Worm (Caenorhabditis elegans) whole organism, early embryonic: ENCODE data around the gene F53B3.6.
A peak's percentile ranks its signal among the peaks of the same experiment; 100 is the strongest.
"Not testable (repeated sequence)": the region's sequence is repeated elsewhere in the genome, so short reads cannot be mapped to it uniquely, and the experiment has no call there.

Source experiments
- B0310.2 ChIP-seq: sonication (generic microtip); optimal IDR thresholded peaks from 2 replicates; lab custom pipeline; 2016; ENCODE audit warnings: mild to moderate bottlenecking, missing genetic modification characterization, missing compliant biosample characterization
- F13C5.2 ChIP-seq: sonication (generic microtip); optimal IDR thresholded peaks from 2 replicates; lab custom pipeline; 2017; ENCODE audit warnings: mild to moderate bottlenecking, missing genetic modification characterization, inconsistent platforms, missing compliant biosample characterization
- aly-1 ChIP-seq: sonication (generic microtip); optimal IDR thresholded peaks from 2 replicates; lab custom pipeline; 2016; ENCODE audit warnings: missing genetic modification characterization, missing compliant biosample characterization
- ama-1 ChIP-seq: fragments of 150-350 bp; optimal IDR thresholded peaks from 2 replicates; lab custom pipeline; 2014
- ceh-13 ChIP-seq: fragments of 200-800 bp; sonication (Bioruptor generic); optimal IDR thresholded peaks from 2 replicates; lab custom pipeline; 2018; ENCODE audit warnings: mild to moderate bottlenecking, missing genetic modification characterization, missing compliant biosample characterization
- ceh-36 ChIP-seq: sonication (generic microtip); optimal IDR thresholded peaks from 2 replicates; lab custom pipeline; 2016; ENCODE audit warnings: missing genetic modification characterization, inconsistent platforms, missing compliant biosample characterization
- ets-7 ChIP-seq: sonication (generic microtip); optimal IDR thresholded peaks from 2 replicates; lab custom pipeline; 2016; ENCODE audit warnings: missing genotype, missing genetic modification characterization, missing compliant biosample characterization
- flt-1 ChIP-seq: fragments of 200-800 bp; sonication (Bioruptor generic); IDR thresholded peaks from 2 replicates; pipeline ENCODE4 v1.3.6; 2022; ENCODE audit warnings: missing genetic modification characterization, missing compliant biosample characterization
- hmbx-1 ChIP-seq: sonication (generic microtip); optimal IDR thresholded peaks from 2 replicates; lab custom pipeline; 2016; ENCODE audit warnings: mild to moderate bottlenecking, missing genetic modification characterization, missing compliant biosample characterization
- hmg-4 ChIP-seq: fragments of 200-800 bp; sonication (Bioruptor generic); optimal IDR thresholded peaks from 2 replicates; lab custom pipeline; 2018; ENCODE audit warnings: mild to moderate bottlenecking, missing genetic modification characterization, missing compliant biosample characterization
- hnd-1 ChIP-seq: sonication (generic microtip); optimal IDR thresholded peaks from 2 replicates; lab custom pipeline; 2016; ENCODE audit warnings: missing genetic modification characterization, missing compliant biosample characterization
- pes-1 ChIP-seq: fragments of 200-800 bp; sonication (Bioruptor generic); IDR thresholded peaks from 2 replicates; pipeline ENCODE4 v1.3.6; 2022; ENCODE audit warnings: missing genetic modification reagents, missing genetic modification characterization, missing compliant biosample characterization
- scrt-1 ChIP-seq: fragments of 200-800 bp; sonication (Bioruptor generic); IDR thresholded peaks from 2 replicates; pipeline ENCODE4 v1.3.6; 2022; ENCODE audit warnings: missing genetic modification characterization, missing compliant biosample characterization
- sea-1 ChIP-seq: fragments of 200-800 bp; sonication (Bioruptor generic); conservative IDR thresholded peaks from 2 replicates; pipeline ENCODE4 v1.3.6; 2022; ENCODE audit warnings: missing genetic modification characterization, missing compliant biosample characterization
- tbx-11 ChIP-seq: fragments of 200-800 bp; sonication (Bioruptor generic); IDR thresholded peaks from 2 replicates; pipeline ENCODE4 v1.3.6; 2022; ENCODE audit warnings: missing genetic modification characterization, missing compliant biosample characterization
- tbx-37 ChIP-seq: fragments of 200-800 bp; sonication (Bioruptor generic); conservative IDR thresholded peaks from 2 replicates; pipeline ENCODE4 v1.3.6; 2022; ENCODE audit warnings: missing genetic modification reagents, missing genetic modification characterization, missing compliant biosample characterization
- tra-4 ChIP-seq: sonication (generic microtip); optimal IDR thresholded peaks from 2 replicates; lab custom pipeline; 2017; ENCODE audit warnings: missing genetic modification characterization, missing compliant biosample characterization

The F53B3.6 gene

ce11 chrX:2894273-2894672 is 30.2 kb downstream of the F53B3.6 start, which contains the start of gene B0410.1:
B0410.1 (plus strand) TSS chrX:2894573.
- not testable (repeated sequence) for TF ChIP-seq tbx-11 (GFP tag; lab: Robert Waterston, UW); pes-1 (GFP tag; lab: Robert Waterston, UW); aly-1 (tag; lab: Kevin White, UChicago)

ce11 chrX:2895646-2896045 is 31.6 kb downstream of the F53B3.6 start:
- TF ChIP-seq hnd-1 (tag; lab: Kevin White, UChicago), result no peak
- TF ChIP-seq scrt-1, result no peak
- TF ChIP-seq flt-1, result no peak
- no peak for TF ChIP-seq ceh-13 (GFP tag; lab: Kevin White, UChicago)
- no peak for TF ChIP-seq F13C5.2 (tag; lab: Kevin White, UChicago)
- TF ChIP-seq tra-4, result no peak
- TF ChIP-seq ceh-36 (tag; lab: Kevin White, UChicago), result no peak
- TF ChIP-seq tbx-37 (GFP tag; lab: Robert Waterston, UW), result no peak
- TF ChIP-seq hmbx-1 (tag; lab: Kevin White, UChicago), result no peak
- TF ChIP-seq pes-1 (GFP tag; lab: Robert Waterston, UW), result no peak
- no peak for TF ChIP-seq tbx-11 (GFP tag; lab: Robert Waterston, UW)
- no peak for TF ChIP-seq B0310.2 (tag; lab: Kevin White, UChicago)
- TF ChIP-seq hmg-4 (GFP tag; lab: Kevin White, UChicago), result no peak

- TF ChIP-seq hnd-1 (tag; lab: Kevin White, UChicago) (no peak), tra-4 (no peak), hmbx-1 (tag; lab: Kevin White, UChicago) (no peak), ets-7 (tag; lab: Kevin White, UChicago) (no peak), ceh-36 (tag; lab: Kevin White, UChicago) (no peak), B0310.2 (tag; lab: Kevin White, UChicago) (no peak), sea-1 (GFP tag; lab: Robert Waterston, UW) (no peak), F13C5.2 (tag; lab: Kevin White, UChicago) (no peak), ama-1 (lab: Kevin White, UChicago) (no peak), aly-1 (tag; lab: Kevin White, UChicago) (no peak), pes-1 (GFP tag; lab: Robert Waterston, UW) (no peak), scrt-1 (no peak), flt-1 (no peak), tbx-11 (GFP tag; lab: Robert Waterston, UW) (no peak), hmg-4 (GFP tag; lab: Kevin White, UChicago) (no peak), tbx-37 (GFP tag; lab: Robert Waterston, UW) (no peak)
Observed at ce11 chrX:2898256-2898655, 34.2 kb downstream of the F53B3.6 start, which contains the start of gene F52B10.3. F52B10.3 (minus strand) TSS chrX:2898356.

ce11 chrX:2900897-2901496 is 37.0 kb downstream of the F53B3.6 start:
- TF ChIP-seq hmg-4 (GFP tag; lab: Kevin White, UChicago) (peak; percentile 80), B0310.2 (tag; lab: Kevin White, UChicago) (no peak), ceh-36 (tag; lab: Kevin White, UChicago) (no peak), F13C5.2 (tag; lab: Kevin White, UChicago) (peak; percentile 19), flt-1 (0 out of 2 replicates have a peak, but pooled peaks have one; percentile 25)

- TF ChIP-seq hnd-1 (tag; lab: Kevin White, UChicago) (no peak), flt-1 (no peak), B0310.2 (tag; lab: Kevin White, UChicago) (no peak), pes-1 (GFP tag; lab: Robert Waterston, UW) (no peak), aly-1 (tag; lab: Kevin White, UChicago) (no peak), sea-1 (GFP tag; lab: Robert Waterston, UW) (no peak), tra-4 (no peak), ets-7 (tag; lab: Kevin White, UChicago) (no peak), tbx-37 (GFP tag; lab: Robert Waterston, UW) (no peak)
Observed at ce11 chrX:2902854-2903253, 38.8 kb downstream of the F53B3.6 start.

ce11 chrX:2903715-2904419 is 39.8 kb downstream of the F53B3.6 start:
- TF ChIP-seq ama-1 (lab: Kevin White, UChicago), result no peak
- no peak for TF ChIP-seq flt-1
- TF ChIP-seq hmg-4 (GFP tag; lab: Kevin White, UChicago), result no peak
- no peak for TF ChIP-seq hnd-1 (tag; lab: Kevin White, UChicago)

ce11 chrX:2906062-2906732 is 42.2 kb downstream of the F53B3.6 start:
- TF ChIP-seq tbx-11 (GFP tag; lab: Robert Waterston, UW) (no peak), ets-7 (tag; lab: Kevin White, UChicago) (no peak), aly-1 (tag; lab: Kevin White, UChicago) (no peak), sea-1 (GFP tag; lab: Robert Waterston, UW) (no peak), F13C5.2 (tag; lab: Kevin White, UChicago) (no peak), ama-1 (lab: Kevin White, UChicago) (no peak), ceh-13 (GFP tag; lab: Kevin White, UChicago) (no peak), hnd-1 (tag; lab: Kevin White, UChicago) (no peak), hmg-4 (GFP tag; lab: Kevin White, UChicago) (no peak), flt-1 (no peak), B0310.2 (tag; lab: Kevin White, UChicago) (no peak), tra-4 (no peak), pes-1 (GFP tag; lab: Robert Waterston, UW) (no peak), ceh-36 (tag; lab: Kevin White, UChicago) (no peak), tbx-37 (GFP tag; lab: Robert Waterston, UW) (no peak), hmbx-1 (tag; lab: Kevin White, UChicago) (no peak), scrt-1 (no peak)
